Fruit fly (Drosophila melanogaster) whole organism, embryonic: ENCODE data around the gene robl22E.

ENCODE experiments used
- Bgb ChIP-seq: fragments of 200-800 bp; sonication (Bioruptor generic); IDR thresholded peaks from 2 replicates; pipeline ENCODE4 v1.3.6; 2022; ENCODE audit warnings: missing biosample characterization, missing genetic modification characterization; ENCODE audit not compliant: partially characterized antibody
- Blimp-1 ChIP-seq: fragments of 200-800 bp; sonication (Bioruptor generic); optimal IDR thresholded peaks from 3 replicates; lab custom pipeline; 2018; ENCODE audit warnings: missing biosample characterization, missing genetic modification characterization, mild to moderate bottlenecking, moderate library complexity, missing genetic modification reagents
- CG10654 ChIP-seq: fragments of 200-800 bp; sonication (Bioruptor generic); optimal IDR thresholded peaks from 2 replicates; lab custom pipeline; 2016; ENCODE audit warnings: missing biosample characterization, missing genetic modification characterization
- CG11398 ChIP-seq: fragments of 200-800 bp; sonication (Bioruptor generic); optimal IDR thresholded peaks from 2 replicates; lab custom pipeline; 2016; ENCODE audit warnings: missing biosample characterization, missing genetic modification characterization
- CG12155 ChIP-seq: fragments of 200-800 bp; sonication (Bioruptor generic); optimal IDR thresholded peaks from 3 replicates; lab custom pipeline; 2016; ENCODE audit warnings: missing biosample characterization, missing genetic modification characterization
- CG12236 ChIP-seq: fragments of 200-800 bp; sonication (Bioruptor generic); optimal IDR thresholded peaks from 2 replicates; lab custom pipeline; 2016; ENCODE audit warnings: missing biosample characterization, missing genetic modification characterization
- CG15696 ChIP-seq: fragments of 200-800 bp; sonication (Bioruptor generic); optimal IDR thresholded peaks from 2 replicates; lab custom pipeline; 2019; ENCODE audit warnings: missing biosample characterization, mild to moderate bottlenecking, missing genetic modification characterization, moderate library complexity
- CG17328 ChIP-seq: fragments of 200-800 bp; sonication (Bioruptor generic); IDR thresholded peaks from 2 replicates; pipeline ENCODE4 v1.3.6; 2022; ENCODE audit warnings: missing biosample characterization, missing genetic modification characterization
- CG2202 ChIP-seq: fragments of 200-800 bp; sonication (Bioruptor generic); optimal IDR thresholded peaks from 2 replicates; lab custom pipeline; 2018; ENCODE audit warnings: missing biosample characterization, mild to moderate bottlenecking, missing genetic modification characterization
- CG30020 ChIP-seq: fragments of 200-800 bp; optimal IDR thresholded peaks from 2 replicates; lab custom pipeline; 2019; ENCODE audit warnings: missing biosample characterization, mild to moderate bottlenecking, missing genetic modification characterization, moderate library complexity
- CG31365 ChIP-seq: fragments of 200-800 bp; sonication (Bioruptor generic); optimal IDR thresholded peaks from 2 replicates; lab custom pipeline; 2018; ENCODE audit warnings: missing biosample characterization, mild to moderate bottlenecking, missing genetic modification characterization
- CG32767 ChIP-seq: fragments of 200-800 bp; sonication (Bioruptor generic); IDR thresholded peaks from 2 replicates; pipeline ENCODE4 v1.3.6; 2022; ENCODE audit warnings: missing biosample characterization, missing genetic modification characterization
- CG4617 ChIP-seq: fragments of 200-800 bp; sonication (Bioruptor generic); optimal IDR thresholded peaks from 3 replicates; lab custom pipeline; 2016; ENCODE audit warnings: missing biosample characterization, missing genetic modification characterization, borderline replicate concordance
- CG9215 ChIP-seq: fragments of 200-800 bp; sonication (Bioruptor generic); IDR thresholded peaks from 2 replicates; pipeline ENCODE4 v1.3.6; 2022; ENCODE audit warnings: missing biosample characterization, missing genetic modification characterization
- CG9609 ChIP-seq: fragments of 200-800 bp; sonication (Bioruptor generic); optimal IDR thresholded peaks from 3 replicates; lab custom pipeline; 2016; ENCODE audit warnings: missing biosample characterization, missing genetic modification characterization
- Dll ChIP-seq: fragments of 200-800 bp; sonication (Bioruptor generic); IDR thresholded peaks from 4 replicates; pipeline ENCODE4 v1.3.6; 2022; ENCODE audit warnings: missing biosample characterization, missing genetic modification characterization; ENCODE audit not compliant: partially characterized antibody
- Dref ChIP-seq: fragments of 200-800 bp; sonication (Bioruptor generic); IDR thresholded peaks from 2 replicates; pipeline ENCODE4 v1.3.6; 2022; ENCODE audit warnings: missing biosample characterization, missing genetic modification characterization
- Hr51 ChIP-seq, 2 experiments: fragments of 200-800 bp; sonication (Bioruptor generic); optimal IDR thresholded peaks; 2 replicates in 1 of 2; 3 replicates in 1 of 2; lab custom pipeline; 2016 to 2018; ENCODE audit warnings: missing biosample characterization in 2 of 2, missing genetic modification characterization in 2 of 2, mild to moderate bottlenecking in 1 of 2, moderate library complexity in 1 of 2
- Jarid2 ChIP-seq: fragments of 200-800 bp; sonication (Bioruptor generic); optimal IDR thresholded peaks from 3 replicates; lab custom pipeline; 2017; ENCODE audit warnings: mild to moderate bottlenecking, missing biosample characterization, missing genetic modification reagents, missing genetic modification characterization
- Myb ChIP-seq: fragments of 200-800 bp; sonication (Bioruptor generic); optimal IDR thresholded peaks from 2 replicates; lab custom pipeline; 2016; ENCODE audit warnings: missing biosample characterization, missing genetic modification characterization
- Sox102F ChIP-seq: fragments of 200-800 bp; sonication (Bioruptor generic); optimal IDR thresholded peaks from 2 replicates; lab custom pipeline; 2018; ENCODE audit warnings: missing biosample characterization, mild to moderate bottlenecking, missing genetic modification characterization, moderate library complexity
- TFAM ChIP-seq: fragments of 200-800 bp; sonication (Bioruptor generic); optimal IDR thresholded peaks from 2 replicates; lab custom pipeline; 2017; ENCODE audit warnings: missing biosample characterization, missing genetic modification characterization, inconsistent platforms
- Vsx1 ChIP-seq: fragments of 200-800 bp; sonication (Bioruptor generic); optimal IDR thresholded peaks from 2 replicates; lab custom pipeline; 2017; ENCODE audit warnings: missing biosample characterization, mild to moderate bottlenecking, missing genetic modification characterization, missing genetic modification reagents
- amos ChIP-seq: fragments of 200-800 bp; sonication (Bioruptor generic); IDR thresholded peaks from 2 replicates; pipeline ENCODE4 v1.3.6; 2022; ENCODE audit warnings: missing biosample characterization, missing genetic modification characterization; ENCODE audit not compliant: partially characterized antibody
- ash1 ChIP-seq: fragments of 200-800 bp; sonication (Bioruptor generic); optimal IDR thresholded peaks from 2 replicates; lab custom pipeline; 2018; ENCODE audit warnings: missing biosample characterization, mild to moderate bottlenecking, missing genetic modification characterization
- az2 ChIP-seq: fragments of 200-800 bp; sonication (Bioruptor generic); optimal IDR thresholded peaks from 3 replicates; lab custom pipeline; 2016; ENCODE audit warnings: missing biosample characterization, missing genetic modification characterization
- esg ChIP-seq: fragments of 200-800 bp; sonication (Bioruptor generic); conservative IDR thresholded peaks from 2 replicates; pipeline ENCODE4 v1.3.6; 2022; ENCODE audit warnings: missing biosample characterization, missing genetic modification characterization
- gem ChIP-seq: fragments of 200-800 bp; sonication (Bioruptor generic); optimal IDR thresholded peaks from 2 replicates; lab custom pipeline; 2019; ENCODE audit warnings: missing biosample characterization, mild to moderate bottlenecking, missing genetic modification characterization, moderate library complexity
- hbn ChIP-seq: fragments of 200-800 bp; sonication (Bioruptor generic); IDR thresholded peaks from 2 replicates; pipeline ENCODE4 v1.3.6; 2022; ENCODE audit warnings: missing biosample characterization, missing genetic modification characterization; ENCODE audit not compliant: partially characterized antibody
- ken ChIP-seq: fragments of 200-800 bp; sonication (Bioruptor generic); IDR thresholded peaks from 3 replicates; pipeline ENCODE4 v1.3.6; 2022; ENCODE audit warnings: missing biosample characterization, missing genetic modification characterization
- pan ChIP-seq, 4 experiments: fragments of >200 bp in 3 of 4; fragments of 200-800 bp in 1 of 4; sonication (Bioruptor generic) in 1 of 4; optimal IDR thresholded peaks in 3 of 4; IDR thresholded peaks in 1 of 4; 2 replicates each; pipeline versions ENCODE4 v1.3.6 to Lab custom; 2017 to 2022; ENCODE audit warnings: missing biosample characterization in 2 of 4, missing genetic modification characterization in 2 of 4, mixed read lengths in 1 of 4
- prd ChIP-seq, 3 experiments: fragments of >200 bp in 2 of 3; fragments of 200-800 bp in 1 of 3; sonication (Bioruptor generic) in 1 of 3; optimal IDR thresholded peaks in 2 of 3; IDR thresholded peaks in 1 of 3; 2 replicates in 2 of 3; 3 replicates in 1 of 3; pipeline versions ENCODE4 v1.3.6 to Lab custom; 2017 to 2022; ENCODE audit warnings: missing biosample characterization in 1 of 3, missing genetic modification characterization in 1 of 3
- ro ChIP-seq: fragments of 200-800 bp; sonication (Bioruptor generic); IDR thresholded peaks from 2 replicates; pipeline ENCODE4 v1.3.6; 2022; ENCODE audit warnings: missing biosample characterization, missing genetic modification characterization
- sens ChIP-seq: fragments of 200-800 bp; sonication (Bioruptor generic); peaks from one replicate; lab custom pipeline; 2016; ENCODE audit warnings: missing biosample characterization, missing genetic modification characterization
- seq ChIP-seq: fragments of 200-800 bp; sonication (Bioruptor generic); IDR thresholded peaks from 2 replicates; pipeline ENCODE4 v1.3.6; 2022; ENCODE audit warnings: missing biosample characterization, missing genetic modification characterization
- shn ChIP-seq: fragments of 200-800 bp; sonication (Bioruptor generic); optimal IDR thresholded peaks from 3 replicates; lab custom pipeline; 2016; ENCODE audit warnings: missing biosample characterization, missing genetic modification characterization
- toy ChIP-seq: fragments of 200-800 bp; sonication (Bioruptor generic); IDR thresholded peaks from 2 replicates; pipeline ENCODE4 v1.3.6; 2022; ENCODE audit warnings: missing biosample characterization, missing genetic modification characterization
- ttk ChIP-seq: fragments of 200-800 bp; sonication (Bioruptor generic); IDR thresholded peaks from 2 replicates; pipeline ENCODE4 v2.1.2; 2022; ENCODE audit warnings: missing biosample characterization, missing genetic modification characterization
- vnd ChIP-seq: fragments of 200-800 bp; sonication (Bioruptor generic); IDR thresholded peaks from 3 replicates; pipeline ENCODE4 v1.3.6; 2022; ENCODE audit warnings: missing biosample characterization, missing genetic modification characterization; ENCODE audit not compliant: partially characterized antibody

robl22E gene

DNA sequence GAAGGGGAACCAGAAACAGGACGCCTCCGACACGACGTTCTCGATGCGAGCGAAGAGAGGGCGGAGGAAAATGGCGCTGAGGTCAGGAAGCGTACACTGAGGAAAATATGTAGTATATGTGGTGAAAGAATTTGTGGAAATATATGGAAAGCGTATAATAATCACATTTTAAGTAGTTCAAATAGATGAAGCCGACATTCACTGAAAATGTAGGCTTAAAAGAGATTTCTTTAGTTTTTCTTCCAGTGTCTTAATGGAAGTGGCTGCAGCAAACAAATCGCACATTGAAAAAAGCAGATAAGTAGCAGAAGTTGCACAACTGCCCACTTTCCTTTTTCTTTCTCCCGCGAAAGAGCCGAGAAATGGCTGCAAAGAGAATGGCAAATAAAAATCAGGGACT, 41.0 kb downstream of the robl22E start (continued):
- TF ChIP-seq CG10654 (GFP tag; lab: Kevin White, UChicago) (no peak), shn (no peak), esg (no peak), CG9215 (GFP tag; lab: Robert Waterston, UW) (no peak), toy (GFP tag; lab: Robert Waterston, UW) (no peak), ash1 (GFP tag; lab: Kevin White, UChicago) (no peak), Hr51 (GFP tag; optimal IDR thresholded peaks at IDR 0.05; lab: Kevin White, UChicago) (no peak), CG12236 (GFP tag; lab: Kevin White, UChicago) (no peak), amos (GFP tag; lab: Robert Waterston, UW) (no peak), sens (GFP tag; lab: Kevin White, UChicago) (peak; percentile 70), CG11398 (GFP tag; lab: Kevin White, UChicago) (no peak), TFAM (GFP tag; lab: Kevin White, UChicago) (no peak), Sox102F (peak; percentile 26), gem (tag; lab: Kevin White, UChicago) (peak; percentile 23), Dll (GFP tag; lab: Robert Waterston, UW) (no peak), CG15696 (no peak), CG12155 (GFP tag; lab: Kevin White, UChicago) (no peak), Blimp-1 (GFP tag; lab: Kevin White, UChicago) (no peak), pan (optimal IDR thresholded peaks at IDR 0.05; lab: Kevin White, UChicago) (no peak), pan (GFP tag; optimal IDR thresholded peaks at IDR 0.05 in 1 of 2, IDR thresholded peaks at IDR 0.05 in 1 of 2) (peak in 1 of 2 experiments; percentile 36), vnd (GFP tag; lab: Robert Waterston, UW) (no peak), CG17328 (0 out of 2 replicates have a peak, but pooled peaks have one; percentile 39), prd (optimal IDR thresholded peaks at IDR 0.05; lab: Kevin White, UChicago) (no peak), prd (GFP tag; IDR thresholded peaks at IDR 0.05; lab: Robert Waterston, UW) (peak; percentile 65; the same call in 2 of the 3 replicates), seq (GFP tag; lab: Robert Waterston, UW) (0 out of 2 replicates have a peak, but pooled peaks have one; percentile 11), CG32767 (no peak), ken (GFP tag; lab: Robert Waterston, UW) (no peak), az2 (no peak), CG31365 (tag; lab: Kevin White, UChicago) (no peak), ro (no peak), CG2202 (tag; lab: Kevin White, UChicago) (no peak), ttk (GFP tag; lab: Robert Waterston, UW) (0 out of 2 replicates have a peak, but pooled peaks have one; percentile 9), Vsx1 (no peak), CG4617 (GFP tag; lab: Kevin White, UChicago) (no peak), Dref (GFP tag; lab: Robert Waterston, UW) (no peak), Bgb (GFP tag; lab: Robert Waterston, UW) (no peak), Myb (GFP tag; lab: Kevin White, UChicago) (no peak)

DNA sequence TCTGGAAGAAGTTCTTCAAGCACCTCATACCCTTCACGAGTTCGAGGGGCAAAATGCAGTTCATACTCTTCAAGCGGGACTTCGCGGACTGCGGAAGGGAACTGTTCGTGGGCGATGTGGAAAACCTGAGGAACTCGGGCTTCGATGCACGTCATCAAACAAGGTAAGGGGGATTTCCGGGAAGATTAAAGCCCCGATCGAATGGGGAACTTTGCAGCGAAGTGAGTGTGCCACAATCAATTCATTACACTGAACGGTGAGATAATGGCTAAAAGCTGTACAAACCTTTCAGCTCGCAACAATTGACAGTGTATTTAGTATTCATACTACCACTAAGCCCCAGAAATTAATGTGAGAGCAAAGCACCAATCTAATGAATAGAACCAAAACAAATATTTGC, 47.8 kb downstream of the robl22E start:
- TF ChIP-seq Jarid2 (GFP tag; lab: Kevin White, UChicago): no peak
- TF ChIP-seq CG30020 (tag; lab: Kevin White, UChicago): no peak
- TF ChIP-seq TFAM (GFP tag; lab: Kevin White, UChicago): no peak
- no peak for TF ChIP-seq CG9609 (GFP tag; lab: Kevin White, UChicago)
- no peak for TF ChIP-seq hbn (GFP tag; lab: Robert Waterston, UW)
- no peak for TF ChIP-seq ttk (GFP tag; lab: Robert Waterston, UW)
